Fruit fly (Drosophila melanogaster) whole organism, wandering third instar larva: ENCODE measurements around the gene CG31125.
A peak's percentile ranks its signal among the peaks of the same experiment; 100 is the strongest.

Source experiments
- Abd-B ChIP-seq: fragments of >200 bp; optimal IDR thresholded peaks from 2 replicates; lab custom pipeline; 2017; ENCODE audit warnings: missing biosample characterization, missing genetic modification characterization
- CG32264 ChIP-seq: fragments of 200-800 bp; sonication (Bioruptor generic); optimal IDR thresholded peaks from 2 replicates; lab custom pipeline; 2016; ENCODE audit warnings: missing biosample characterization, missing genetic modification characterization
- CrebA ChIP-seq: fragments of 200-800 bp; sonication (Bioruptor generic); optimal IDR thresholded peaks from 2 replicates; lab custom pipeline; 2016; ENCODE audit warnings: missing biosample characterization, mild to moderate bottlenecking, missing genetic modification characterization, borderline replicate concordance
- Dfd ChIP-seq: fragments of >200 bp; optimal IDR thresholded peaks from 2 replicates; lab custom pipeline; 2017; ENCODE audit warnings: missing biosample characterization, missing genetic modification characterization
- Dif ChIP-seq: fragments of 200-275, 200-300 bp; sonication (Bioruptor generic); optimal IDR thresholded peaks from 2 replicates; lab custom pipeline; 2018; ENCODE audit warnings: missing biosample characterization, missing genetic modification characterization; ENCODE audit not compliant: partially characterized antibody
- HLH106 ChIP-seq: fragments of 200-800 bp; optimal IDR thresholded peaks from 3 replicates; lab custom pipeline; 2019; ENCODE audit warnings: missing biosample characterization, mild to moderate bottlenecking, missing genetic modification characterization, moderate library complexity
- Hr83 ChIP-seq: fragments of 200-300 bp; sonication (Bioruptor generic); optimal IDR thresholded peaks from 2 replicates; lab custom pipeline; 2016; ENCODE audit warnings: missing biosample characterization, mild to moderate bottlenecking, missing genetic modification characterization, moderate library complexity; ENCODE audit not compliant: poor library complexity, severe bottlenecking
- Jra ChIP-seq: sonication (Bioruptor generic); optimal IDR thresholded peaks from 2 replicates; lab custom pipeline; 2016; ENCODE audit warnings: missing biosample characterization, missing genetic modification characterization
- Mio ChIP-seq: sonication (Bioruptor generic); optimal IDR thresholded peaks from 2 replicates; lab custom pipeline; 2016; ENCODE audit warnings: missing biosample characterization, missing genetic modification characterization
- OdsH ChIP-seq: fragments of 200-800 bp; sonication (Bioruptor generic); optimal IDR thresholded peaks from 2 replicates; lab custom pipeline; 2016; ENCODE audit warnings: missing biosample characterization, mild to moderate bottlenecking, missing genetic modification characterization
- Rel ChIP-seq, 2 experiments: fragments of 200-800 bp; sonication (Bioruptor generic) in 1 of 2; optimal IDR thresholded peaks; 2 replicates in 1 of 2; 3 replicates in 1 of 2; lab custom pipeline; 2016 to 2019; ENCODE audit warnings: mild to moderate bottlenecking in 2 of 2, missing biosample characterization in 2 of 2, missing genetic modification characterization in 2 of 2, moderate library complexity in 1 of 2
- Vsx2 ChIP-seq: fragments of 200-300, 225-300 bp; sonication (Bioruptor generic); optimal IDR thresholded peaks from 2 replicates; lab custom pipeline; 2018; ENCODE audit warnings: missing biosample characterization, missing genetic modification characterization; ENCODE audit not compliant: partially characterized antibody
- brk ChIP-seq: fragments of 200-800 bp; sonication (Bioruptor generic); optimal IDR thresholded peaks from 2 replicates; lab custom pipeline; 2016; ENCODE audit warnings: missing biosample characterization, mild to moderate bottlenecking, missing genetic modification characterization
- dl ChIP-seq, 2 experiments: fragments of 175-275, 200-275 bp in 1 of 2; fragments of 200-275 bp in 1 of 2; sonication (Bioruptor generic); optimal IDR thresholded peaks; lab custom pipeline; 2018; ENCODE audit warnings: mild to moderate bottlenecking in 2 of 2, missing biosample characterization in 2 of 2, missing genetic modification characterization in 2 of 2, moderate library complexity in 2 of 2; ENCODE audit not compliant: partially characterized antibody in 2 of 2, insufficient read depth in 1 of 2
- dsf ChIP-seq: sonication (Bioruptor generic); optimal IDR thresholded peaks from 2 replicates; lab custom pipeline; 2016; ENCODE audit warnings: missing biosample characterization, missing genetic modification characterization, borderline replicate concordance
- ey ChIP-seq: fragments of 200-800 bp; sonication (Bioruptor generic); optimal IDR thresholded peaks from 2 replicates; lab custom pipeline; 2016; ENCODE audit warnings: missing biosample characterization, missing genetic modification characterization
- foxo ChIP-seq, 2 experiments: fragments of 200-800 bp; sonication (Bioruptor generic); optimal IDR thresholded peaks; 2 replicates in 1 of 2; 3 replicates in 1 of 2; lab custom pipeline; 2016 to 2017; ENCODE audit warnings: missing biosample characterization in 2 of 2, missing genetic modification characterization in 2 of 2
- fru ChIP-seq: fragments of 200-800 bp; sonication (Bioruptor generic); optimal IDR thresholded peaks from 3 replicates; lab custom pipeline; 2016; ENCODE audit warnings: missing biosample characterization, mild to moderate bottlenecking, missing genetic modification characterization
- jim ChIP-seq: fragments of 175-275, 200-325 bp; sonication (Bioruptor generic); optimal IDR thresholded peaks from 2 replicates; lab custom pipeline; 2016; ENCODE audit warnings: missing biosample characterization, mild to moderate bottlenecking, missing genetic modification characterization
- pan ChIP-seq: fragments of >200 bp; optimal IDR thresholded peaks from 2 replicates; lab custom pipeline; 2017
- psq ChIP-seq: fragments of 200-800 bp; sonication (Bioruptor generic); optimal IDR thresholded peaks from 3 replicates; lab custom pipeline; 2017; ENCODE audit warnings: missing biosample characterization, mild to moderate bottlenecking, missing genetic modification characterization, moderate library complexity
- sage ChIP-seq: fragments of 200-800 bp; sonication (Bioruptor generic); optimal IDR thresholded peaks from 2 replicates; lab custom pipeline; 2016; ENCODE audit warnings: missing biosample characterization, mild to moderate bottlenecking, missing genetic modification characterization
- sv ChIP-seq: fragments of 200-800 bp; sonication (Bioruptor generic); optimal IDR thresholded peaks from 3 replicates; lab custom pipeline; 2016; ENCODE audit warnings: missing biosample characterization, missing genetic modification characterization
- usp ChIP-seq: fragments of >200 bp; optimal IDR thresholded peaks from 2 replicates; lab custom pipeline; 2017; ENCODE audit warnings: missing biosample characterization, missing genetic modification characterization
- woc ChIP-seq: sonication (Bioruptor generic); optimal IDR thresholded peaks from 2 replicates; lab custom pipeline; 2016; ENCODE audit warnings: missing biosample characterization, mild to moderate bottlenecking, missing genetic modification characterization

Gene CG31125

DNA sequence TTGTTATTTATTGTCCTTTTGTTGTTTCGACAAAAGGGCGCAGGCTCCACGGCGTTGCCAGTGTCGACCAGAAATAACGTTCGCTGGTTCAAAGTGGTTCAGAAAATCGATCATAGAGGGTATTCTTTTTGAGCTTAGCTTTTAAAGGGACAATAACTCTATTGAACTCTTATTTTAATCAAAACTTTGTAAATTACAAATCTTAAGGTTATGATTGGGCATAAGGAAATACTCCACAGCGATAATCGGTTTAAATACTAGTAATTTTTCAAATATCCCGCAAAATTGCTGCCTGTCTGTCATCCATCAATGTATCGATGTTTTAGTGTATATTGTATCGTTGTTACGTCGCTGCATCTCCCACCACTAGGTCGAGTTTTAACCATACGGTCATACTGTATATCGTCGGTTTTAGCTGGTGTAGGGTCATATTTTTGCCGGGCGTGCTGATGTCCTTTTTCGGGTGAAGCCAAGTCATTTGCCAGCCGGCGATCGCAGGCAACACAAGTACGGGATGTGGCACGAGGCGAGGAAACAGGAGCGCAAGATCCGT is at the start of gene CG31125, which contains the start of gene CG6695:
Gene CG31125 (minus strand): TSS at position 51 of the 553 bp plus-strand sequence.
Gene CG6695 (plus strand): TSS at position 391 of the 553 bp plus-strand sequence.
- peak; percentile 50 for TF ChIP-seq ey (GFP tag; lab: Kevin White, UChicago)
- TF ChIP-seq Dif (GFP tag; lab: Kevin White, UChicago), result no peak
- TF ChIP-seq CrebA, result no peak
- peak; percentile 61 for TF ChIP-seq HLH106
- peak; percentile 58 for TF ChIP-seq sv (GFP tag; lab: Kevin White, UChicago)
- peak; percentile 75 for TF ChIP-seq Hr83 (GFP tag; lab: Kevin White, UChicago)
- peak; percentile 47 for TF ChIP-seq psq
- peak; percentile 40 for TF ChIP-seq OdsH (GFP tag; lab: Kevin White, UChicago)

DNA sequence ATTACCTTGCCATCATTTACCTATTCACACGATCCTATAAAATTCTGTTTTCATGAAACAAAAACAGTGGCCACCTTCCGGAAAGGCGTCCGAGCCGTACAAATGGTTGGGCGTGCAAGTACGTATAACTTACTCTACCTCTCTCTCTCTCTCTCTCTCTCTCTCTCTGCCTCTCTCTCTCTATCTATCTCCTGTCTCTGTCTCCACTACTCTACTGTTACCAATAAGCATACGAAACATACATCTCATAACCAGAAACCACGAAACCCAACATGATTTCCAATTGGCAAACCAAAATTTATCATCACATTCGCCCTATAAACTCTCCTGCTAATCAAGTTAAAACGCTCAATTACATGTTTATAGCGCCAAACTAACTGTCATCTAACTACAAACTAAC is 44.7 kb upstream of the CG31125 start:
- TF ChIP-seq HLH106, result no peak
- no peak for TF ChIP-seq brk (GFP tag; lab: Kevin White, UChicago)
- TF ChIP-seq CrebA, result no peak
- TF ChIP-seq woc (GFP tag; lab: Kevin White, UChicago), result no peak
- TF ChIP-seq Abd-B (GFP tag; lab: Kevin White, UChicago), result no peak
- no peak for TF ChIP-seq sage (GFP tag; lab: Kevin White, UChicago)
- no peak for TF ChIP-seq sv (GFP tag; lab: Kevin White, UChicago)

DNA sequence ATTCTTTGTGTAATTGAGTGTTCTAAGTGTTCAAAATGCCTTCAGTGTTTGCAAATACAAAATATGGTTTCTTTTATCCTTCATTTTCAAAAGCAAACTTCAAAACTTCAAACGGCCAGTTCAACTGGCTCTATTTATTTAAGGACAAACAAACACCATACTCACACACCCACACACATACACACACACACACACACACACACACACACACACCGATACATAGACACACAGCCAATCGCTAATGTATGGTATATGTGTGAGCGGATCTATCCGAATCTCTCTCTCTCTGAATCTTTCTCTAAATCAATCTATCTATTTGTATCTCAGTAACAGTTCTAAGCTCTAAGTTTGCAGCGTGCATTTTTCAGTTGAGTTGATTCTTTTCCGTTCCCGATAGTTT is 38.2 kb upstream of the CG31125 start:
- no peak for TF ChIP-seq dl (GFP tag; optimal IDR thresholded peaks at IDR 0.05; lab: Kevin White, UChicago; ENCODE audit: insufficient read depth in 1 of 2, partially characterized antibody in 2 of 2)
- peak; percentile 82 for TF ChIP-seq Dfd (GFP tag; lab: Kevin White, UChicago)
- no peak for TF ChIP-seq Rel (GFP tag; optimal IDR thresholded peaks at IDR 0.05; lab: Kevin White, UChicago)
- no peak for TF ChIP-seq Rel (tag; optimal IDR thresholded peaks at IDR 0.05; lab: Kevin White, UChicago)
- no peak for TF ChIP-seq foxo (GFP tag; optimal IDR thresholded peaks at IDR 0.05; lab: Kevin White, UChicago)
- no peak for TF ChIP-seq pan (lab: Kevin White, UChicago)

DNA sequence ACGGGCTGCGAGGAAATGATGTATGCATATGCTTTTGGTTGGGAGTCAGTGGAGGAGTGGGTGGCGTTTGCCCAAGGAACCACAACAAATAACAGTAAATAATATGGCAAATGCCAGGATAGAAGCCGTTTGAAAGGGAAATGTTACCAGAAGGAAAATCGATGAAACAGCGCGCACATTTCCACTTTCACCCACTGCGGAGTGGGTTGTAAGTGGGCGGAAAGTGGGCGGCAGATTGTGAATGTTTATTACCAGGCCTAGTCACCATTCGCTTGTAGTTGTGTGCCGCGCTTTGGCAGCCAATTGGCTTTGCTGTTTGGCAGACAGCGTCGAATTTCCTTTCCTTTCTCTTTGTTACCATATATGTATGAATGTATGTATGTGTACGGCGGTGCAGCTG is 17.0 kb upstream of the CG31125 start:
- no peak for TF ChIP-seq Mio (GFP tag; lab: Kevin White, UChicago)
- TF ChIP-seq HLH106, result no peak
- no peak for TF ChIP-seq Hr83 (GFP tag; lab: Kevin White, UChicago)
- TF ChIP-seq Abd-B (GFP tag; lab: Kevin White, UChicago), result no peak
- TF ChIP-seq Dfd (GFP tag; lab: Kevin White, UChicago), result no peak
- no peak for TF ChIP-seq Dif (GFP tag; lab: Kevin White, UChicago)

- TF ChIP-seq HLH106 (peak; percentile 18), CG32264 (GFP tag; lab: Kevin White, UChicago) (no peak)
Measured at dm6 chr3R:24667538-24668207, 13.1 kb upstream of the CG31125 start.

DNA sequence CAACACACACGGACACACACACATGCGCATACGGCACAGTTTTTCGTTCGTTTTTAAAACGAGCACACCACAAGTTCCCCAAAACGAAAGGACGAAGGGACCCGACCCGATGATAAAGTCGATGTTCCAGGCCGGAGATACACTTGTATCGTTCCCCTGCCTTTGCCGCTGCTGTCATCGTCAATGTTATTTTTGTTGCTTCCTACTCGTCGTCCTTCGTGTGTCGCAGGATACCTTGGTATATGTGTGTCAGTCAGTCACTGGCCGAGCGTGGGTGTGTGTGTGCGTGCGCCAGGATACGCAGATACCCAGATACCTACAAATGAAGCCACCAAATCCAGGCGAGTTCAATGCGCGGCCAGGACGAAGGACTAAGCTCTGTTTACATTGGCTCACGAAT is 8.4 kb upstream of the CG31125 start:
- TF ChIP-seq jim (GFP tag; lab: Kevin White, UChicago), result no peak
- no peak for TF ChIP-seq foxo (GFP tag; optimal IDR thresholded peaks at IDR 0.05; lab: Kevin White, UChicago)
- TF ChIP-seq Jra (GFP tag; lab: Kevin White, UChicago), result no peak

DNA sequence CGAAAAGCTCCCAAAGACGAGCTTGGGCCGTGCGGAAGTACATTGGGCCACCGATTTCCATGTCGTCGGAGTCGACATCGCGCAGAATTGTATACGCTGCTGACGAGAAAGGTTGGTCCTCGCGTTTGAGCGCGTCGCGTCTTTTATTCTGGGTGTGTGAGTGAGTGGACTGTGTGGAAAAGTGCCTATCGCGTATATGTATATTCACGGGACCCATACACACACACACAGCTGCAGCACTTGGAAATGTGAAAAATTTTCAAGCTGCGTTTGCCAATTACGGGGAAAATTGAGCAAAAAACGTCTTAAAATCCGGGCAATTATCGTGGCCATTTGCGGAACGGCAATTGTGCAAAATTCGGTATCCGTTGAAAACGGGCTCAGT is 7.8 kb upstream of the CG31125 start, which contains the start of gene slo:
Gene slo (plus strand): TSS at position 80 of the 385 bp plus-strand sequence.
- TF ChIP-seq dsf (GFP tag; lab: Kevin White, UChicago) (no peak), usp (no peak), OdsH (GFP tag; lab: Kevin White, UChicago) (no peak), Vsx2 (GFP tag; lab: Kevin White, UChicago) (no peak), fru (no peak)
